Worm (Caenorhabditis elegans) whole organism, early embryonic: ENCODE measurements around the gene T26A8.3.

Experiments used
- B0310.2 ChIP-seq: sonication (generic microtip); optimal IDR thresholded peaks from 2 replicates; lab custom pipeline; 2016; ENCODE audit warnings: mild to moderate bottlenecking, missing genetic modification characterization, missing compliant biosample characterization
- F13C5.2 ChIP-seq: sonication (generic microtip); optimal IDR thresholded peaks from 2 replicates; lab custom pipeline; 2017; ENCODE audit warnings: mild to moderate bottlenecking, missing genetic modification characterization, inconsistent platforms, missing compliant biosample characterization
- aly-1 ChIP-seq: sonication (generic microtip); optimal IDR thresholded peaks from 2 replicates; lab custom pipeline; 2016; ENCODE audit warnings: missing genetic modification characterization, missing compliant biosample characterization
- ama-1 ChIP-seq: fragments of 150-350 bp; optimal IDR thresholded peaks from 2 replicates; lab custom pipeline; 2014
- ceh-13 ChIP-seq: fragments of 200-800 bp; sonication (Bioruptor generic); optimal IDR thresholded peaks from 2 replicates; lab custom pipeline; 2018; ENCODE audit warnings: mild to moderate bottlenecking, missing genetic modification characterization, missing compliant biosample characterization
- ceh-36 ChIP-seq: sonication (generic microtip); optimal IDR thresholded peaks from 2 replicates; lab custom pipeline; 2016; ENCODE audit warnings: missing genetic modification characterization, inconsistent platforms, missing compliant biosample characterization
- ets-7 ChIP-seq: sonication (generic microtip); optimal IDR thresholded peaks from 2 replicates; lab custom pipeline; 2016; ENCODE audit warnings: missing genotype, missing genetic modification characterization, missing compliant biosample characterization
- flt-1 ChIP-seq: fragments of 200-800 bp; sonication (Bioruptor generic); IDR thresholded peaks from 2 replicates; pipeline ENCODE4 v1.3.6; 2022; ENCODE audit warnings: missing genetic modification characterization, missing compliant biosample characterization
- hmbx-1 ChIP-seq: sonication (generic microtip); optimal IDR thresholded peaks from 2 replicates; lab custom pipeline; 2016; ENCODE audit warnings: mild to moderate bottlenecking, missing genetic modification characterization, missing compliant biosample characterization
- hmg-4 ChIP-seq: fragments of 200-800 bp; sonication (Bioruptor generic); optimal IDR thresholded peaks from 2 replicates; lab custom pipeline; 2018; ENCODE audit warnings: mild to moderate bottlenecking, missing genetic modification characterization, missing compliant biosample characterization
- hnd-1 ChIP-seq: sonication (generic microtip); optimal IDR thresholded peaks from 2 replicates; lab custom pipeline; 2016; ENCODE audit warnings: missing genetic modification characterization, missing compliant biosample characterization
- pes-1 ChIP-seq: fragments of 200-800 bp; sonication (Bioruptor generic); IDR thresholded peaks from 2 replicates; pipeline ENCODE4 v1.3.6; 2022; ENCODE audit warnings: missing genetic modification reagents, missing genetic modification characterization, missing compliant biosample characterization
- scrt-1 ChIP-seq: fragments of 200-800 bp; sonication (Bioruptor generic); IDR thresholded peaks from 2 replicates; pipeline ENCODE4 v1.3.6; 2022; ENCODE audit warnings: missing genetic modification characterization, missing compliant biosample characterization
- sea-1 ChIP-seq: fragments of 200-800 bp; sonication (Bioruptor generic); conservative IDR thresholded peaks from 2 replicates; pipeline ENCODE4 v1.3.6; 2022; ENCODE audit warnings: missing genetic modification characterization, missing compliant biosample characterization
- tbx-11 ChIP-seq: fragments of 200-800 bp; sonication (Bioruptor generic); IDR thresholded peaks from 2 replicates; pipeline ENCODE4 v1.3.6; 2022; ENCODE audit warnings: missing genetic modification characterization, missing compliant biosample characterization
- tbx-37 ChIP-seq: fragments of 200-800 bp; sonication (Bioruptor generic); conservative IDR thresholded peaks from 2 replicates; pipeline ENCODE4 v1.3.6; 2022; ENCODE audit warnings: missing genetic modification reagents, missing genetic modification characterization, missing compliant biosample characterization
- tra-4 ChIP-seq: sonication (generic microtip); optimal IDR thresholded peaks from 2 replicates; lab custom pipeline; 2017; ENCODE audit warnings: missing genetic modification characterization, missing compliant biosample characterization

The T26A8.3 gene

ce11 chrIV:8426537-8426936, at the start of gene T26A8.3, which contains the start of gene tmem-231:
Gene T26A8.3 (minus strand): TSS chrIV:8426637.
Gene tmem-231 (plus strand): TSS chrIV:8426785.
- TF ChIP-seq tra-4 (tag; lab: Kevin White, UChicago), result no peak
- TF ChIP-seq hnd-1, result no peak
- TF ChIP-seq ceh-13 (GFP tag; lab: Kevin White, UChicago), result no peak
- no peak for TF ChIP-seq scrt-1 (GFP tag; lab: Robert Waterston, UW)
- no peak for TF ChIP-seq B0310.2 (tag; lab: Kevin White, UChicago)
- no peak for TF ChIP-seq sea-1 (GFP tag; lab: Robert Waterston, UW)
- TF ChIP-seq hmg-4, result no peak
- no peak for TF ChIP-seq tbx-37
- no peak for TF ChIP-seq tbx-11 (GFP tag; lab: Robert Waterston, UW)
- TF ChIP-seq ets-7 (tag; lab: Kevin White, UChicago), result no peak
- no peak for TF ChIP-seq flt-1 (GFP tag; lab: Robert Waterston, UW)
- no peak for TF ChIP-seq F13C5.2 (tag; lab: Kevin White, UChicago)
- no peak for TF ChIP-seq pes-1
- TF ChIP-seq ceh-36 (tag; lab: Kevin White, UChicago), result no peak

ce11 chrIV:8476166-8476565, 49.7 kb upstream of the T26A8.3 start:
- TF ChIP-seq B0310.2 (tag; lab: Kevin White, UChicago), result no peak
- TF ChIP-seq ama-1 (lab: Kevin White, UChicago), result no peak
- no peak for TF ChIP-seq ceh-36 (tag; lab: Kevin White, UChicago)
- no peak for TF ChIP-seq hmg-4
- TF ChIP-seq flt-1 (GFP tag; lab: Robert Waterston, UW), result no peak
- TF ChIP-seq aly-1 (tag; lab: Kevin White, UChicago), result no peak
- TF ChIP-seq hmbx-1 (tag; lab: Kevin White, UChicago), result no peak
- TF ChIP-seq F13C5.2 (tag; lab: Kevin White, UChicago), result no peak
- no peak for TF ChIP-seq scrt-1 (GFP tag; lab: Robert Waterston, UW)
- TF ChIP-seq ceh-13 (GFP tag; lab: Kevin White, UChicago), result no peak
- TF ChIP-seq tbx-37, result no peak
- TF ChIP-seq sea-1 (GFP tag; lab: Robert Waterston, UW), result no peak
- TF ChIP-seq tbx-11 (GFP tag; lab: Robert Waterston, UW), result no peak
- TF ChIP-seq hnd-1, result no peak
- TF ChIP-seq ets-7 (tag; lab: Kevin White, UChicago), result no peak
- no peak for TF ChIP-seq pes-1
- TF ChIP-seq tra-4 (tag; lab: Kevin White, UChicago), result no peak

ce11 chrIV:8475030-8475679, 48.7 kb upstream of the T26A8.3 start:
- no peak for TF ChIP-seq hmg-4
- TF ChIP-seq scrt-1 (GFP tag; lab: Robert Waterston, UW), result no peak
- TF ChIP-seq hnd-1, result no peak
- TF ChIP-seq tra-4 (tag; lab: Kevin White, UChicago), result no peak
- TF ChIP-seq F13C5.2 (tag; lab: Kevin White, UChicago), result no peak
- TF ChIP-seq tbx-37, result no peak
- no peak for TF ChIP-seq sea-1 (GFP tag; lab: Robert Waterston, UW)
- TF ChIP-seq aly-1 (tag; lab: Kevin White, UChicago), result no peak
- TF ChIP-seq tbx-11 (GFP tag; lab: Robert Waterston, UW), result no peak
- TF ChIP-seq ceh-36 (tag; lab: Kevin White, UChicago), result no peak
- TF ChIP-seq flt-1 (GFP tag; lab: Robert Waterston, UW), result no peak
- TF ChIP-seq B0310.2 (tag; lab: Kevin White, UChicago), result no peak
- no peak for TF ChIP-seq ceh-13 (GFP tag; lab: Kevin White, UChicago)
- no peak for TF ChIP-seq ets-7 (tag; lab: Kevin White, UChicago)
- TF ChIP-seq pes-1, result no peak
- no peak for TF ChIP-seq hmbx-1 (tag; lab: Kevin White, UChicago)
- no peak for TF ChIP-seq ama-1 (lab: Kevin White, UChicago)

- TF ChIP-seq hmbx-1 (tag; lab: Kevin White, UChicago) (no peak), hnd-1 (no peak), F13C5.2 (tag; lab: Kevin White, UChicago) (no peak), B0310.2 (tag; lab: Kevin White, UChicago) (no peak), aly-1 (tag; lab: Kevin White, UChicago) (no peak), ceh-36 (tag; lab: Kevin White, UChicago) (no peak), sea-1 (GFP tag; lab: Robert Waterston, UW) (no peak), ceh-13 (GFP tag; lab: Kevin White, UChicago) (no peak), flt-1 (GFP tag; lab: Robert Waterston, UW) (no peak), tra-4 (tag; lab: Kevin White, UChicago) (no peak), tbx-11 (GFP tag; lab: Robert Waterston, UW) (no peak)
Observed at ce11 chrIV:8473756-8474155, 47.3 kb upstream of the T26A8.3 start, which contains the start of gene C28C12.11. Gene C28C12.11 (plus strand): TSS chrIV:8474056.

- no peak for TF ChIP-seq tra-4 (tag; lab: Kevin White, UChicago)
- TF ChIP-seq ceh-13 (GFP tag; lab: Kevin White, UChicago), result no peak
- TF ChIP-seq pes-1, result no peak
- TF ChIP-seq flt-1 (GFP tag; lab: Robert Waterston, UW), result no peak
- TF ChIP-seq tbx-37, result no peak
- no peak for TF ChIP-seq hnd-1
- no peak for TF ChIP-seq hmg-4
- no peak for TF ChIP-seq B0310.2 (tag; lab: Kevin White, UChicago)
- no peak for TF ChIP-seq aly-1 (tag; lab: Kevin White, UChicago)
- no peak for TF ChIP-seq ama-1 (lab: Kevin White, UChicago)
- TF ChIP-seq F13C5.2 (tag; lab: Kevin White, UChicago), result no peak
- TF ChIP-seq scrt-1 (GFP tag; lab: Robert Waterston, UW), result no peak
- no peak for TF ChIP-seq ceh-36 (tag; lab: Kevin White, UChicago)
- TF ChIP-seq ets-7 (tag; lab: Kevin White, UChicago), result no peak
- TF ChIP-seq sea-1 (GFP tag; lab: Robert Waterston, UW), result no peak
- no peak for TF ChIP-seq hmbx-1 (tag; lab: Kevin White, UChicago)
- TF ChIP-seq tbx-11 (GFP tag; lab: Robert Waterston, UW), result no peak
Observed at ce11 chrIV:8472493-8472892, 46.1 kb upstream of the T26A8.3 start, which contains the start of gene oat-1. Gene oat-1 (minus strand): TSS chrIV:8472593.

- TF ChIP-seq tbx-11 (GFP tag; lab: Robert Waterston, UW), result no peak
- TF ChIP-seq scrt-1 (GFP tag; lab: Robert Waterston, UW), result no peak
- TF ChIP-seq ceh-36 (tag; lab: Kevin White, UChicago), result no peak
- TF ChIP-seq flt-1 (GFP tag; lab: Robert Waterston, UW), result no peak
- TF ChIP-seq tra-4 (tag; lab: Kevin White, UChicago), result no peak
Observed at ce11 chrIV:8464187-8464586, 37.8 kb upstream of the T26A8.3 start.
